Worm (Caenorhabditis elegans) whole organism, early embryonic: ENCODE data around the gene otpl-8.
"Not testable (repeated sequence)": the region's sequence is repeated elsewhere in the genome, so short reads cannot be mapped to it uniquely, and the experiment has no call there.

Experiments
- B0310.2 ChIP-seq: sonication (generic microtip); optimal IDR thresholded peaks from 2 replicates; lab custom pipeline; 2016; ENCODE audit warnings: mild to moderate bottlenecking, missing genetic modification characterization, missing compliant biosample characterization
- F13C5.2 ChIP-seq: sonication (generic microtip); optimal IDR thresholded peaks from 2 replicates; lab custom pipeline; 2017; ENCODE audit warnings: mild to moderate bottlenecking, missing genetic modification characterization, inconsistent platforms, missing compliant biosample characterization
- aly-1 ChIP-seq: sonication (generic microtip); optimal IDR thresholded peaks from 2 replicates; lab custom pipeline; 2016; ENCODE audit warnings: missing genetic modification characterization, missing compliant biosample characterization
- ama-1 ChIP-seq: fragments of 150-350 bp; optimal IDR thresholded peaks from 2 replicates; lab custom pipeline; 2014
- ceh-13 ChIP-seq: fragments of 200-800 bp; sonication (Bioruptor generic); optimal IDR thresholded peaks from 2 replicates; lab custom pipeline; 2018; ENCODE audit warnings: mild to moderate bottlenecking, missing genetic modification characterization, missing compliant biosample characterization
- ceh-36 ChIP-seq: sonication (generic microtip); optimal IDR thresholded peaks from 2 replicates; lab custom pipeline; 2016; ENCODE audit warnings: missing genetic modification characterization, inconsistent platforms, missing compliant biosample characterization
- ets-7 ChIP-seq: sonication (generic microtip); optimal IDR thresholded peaks from 2 replicates; lab custom pipeline; 2016; ENCODE audit warnings: missing genotype, missing genetic modification characterization, missing compliant biosample characterization
- flt-1 ChIP-seq: fragments of 200-800 bp; sonication (Bioruptor generic); IDR thresholded peaks from 2 replicates; pipeline ENCODE4 v1.3.6; 2022; ENCODE audit warnings: missing genetic modification characterization, missing compliant biosample characterization
- hmbx-1 ChIP-seq: sonication (generic microtip); optimal IDR thresholded peaks from 2 replicates; lab custom pipeline; 2016; ENCODE audit warnings: mild to moderate bottlenecking, missing genetic modification characterization, missing compliant biosample characterization
- hmg-4 ChIP-seq: fragments of 200-800 bp; sonication (Bioruptor generic); optimal IDR thresholded peaks from 2 replicates; lab custom pipeline; 2018; ENCODE audit warnings: mild to moderate bottlenecking, missing genetic modification characterization, missing compliant biosample characterization
- hnd-1 ChIP-seq: sonication (generic microtip); optimal IDR thresholded peaks from 2 replicates; lab custom pipeline; 2016; ENCODE audit warnings: missing genetic modification characterization, missing compliant biosample characterization
- pes-1 ChIP-seq: fragments of 200-800 bp; sonication (Bioruptor generic); IDR thresholded peaks from 2 replicates; pipeline ENCODE4 v1.3.6; 2022; ENCODE audit warnings: missing genetic modification reagents, missing genetic modification characterization, missing compliant biosample characterization
- scrt-1 ChIP-seq: fragments of 200-800 bp; sonication (Bioruptor generic); IDR thresholded peaks from 2 replicates; pipeline ENCODE4 v1.3.6; 2022; ENCODE audit warnings: missing genetic modification characterization, missing compliant biosample characterization
- sea-1 ChIP-seq: fragments of 200-800 bp; sonication (Bioruptor generic); conservative IDR thresholded peaks from 2 replicates; pipeline ENCODE4 v1.3.6; 2022; ENCODE audit warnings: missing genetic modification characterization, missing compliant biosample characterization
- tbx-11 ChIP-seq: fragments of 200-800 bp; sonication (Bioruptor generic); IDR thresholded peaks from 2 replicates; pipeline ENCODE4 v1.3.6; 2022; ENCODE audit warnings: missing genetic modification characterization, missing compliant biosample characterization
- tbx-37 ChIP-seq: fragments of 200-800 bp; sonication (Bioruptor generic); conservative IDR thresholded peaks from 2 replicates; pipeline ENCODE4 v1.3.6; 2022; ENCODE audit warnings: missing genetic modification reagents, missing genetic modification characterization, missing compliant biosample characterization
- tra-4 ChIP-seq: sonication (generic microtip); optimal IDR thresholded peaks from 2 replicates; lab custom pipeline; 2017; ENCODE audit warnings: missing genetic modification characterization, missing compliant biosample characterization

Gene otpl-8

ce11 chrX:12304231-12304630 is 33.5 kb upstream of the otpl-8 start:
- TF ChIP-seq scrt-1 (GFP tag; lab: Robert Waterston, UW) (no peak), pes-1 (GFP tag; lab: Robert Waterston, UW) (no peak), aly-1 (tag; lab: Kevin White, UChicago) (no peak)

- not testable (repeated sequence) for TF ChIP-seq sea-1 (GFP tag; lab: Robert Waterston, UW); hnd-1 (tag; lab: Kevin White, UChicago); ets-7 (tag; lab: Kevin White, UChicago)
These were observed 32.0 kb upstream of the otpl-8 start, which contains the start of gene dot-1.3 for ce11 chrX:12302755-12303154. dot-1.3 (minus strand) TSS chrX:12302855.

- TF ChIP-seq ama-1 (lab: Kevin White, UChicago) (no peak), tra-4 (tag; lab: Kevin White, UChicago) (no peak), tbx-11 (GFP tag; lab: Robert Waterston, UW) (no peak)
These were observed 29.1 kb upstream of the otpl-8 start, which contains the start of gene W06D11.5 for ce11 chrX:12299834-12300233. W06D11.5 (plus strand) TSS chrX:12300134.

- TF ChIP-seq ets-7 (tag; lab: Kevin White, UChicago) (no peak), ceh-36 (tag; lab: Kevin White, UChicago) (no peak)
These were observed 27.6 kb upstream of the otpl-8 start, which contains the start of gene W06D11.3 for ce11 chrX:12298324-12298723. W06D11.3 (plus strand) TSS chrX:12298683.

ce11 chrX:12296392-12296791 is 25.7 kb upstream of the otpl-8 start, which contains the start of gene W06D11.2:
W06D11.2 (minus strand) TSS chrX:12296730.
- TF ChIP-seq hmg-4 (GFP tag; lab: Kevin White, UChicago) (no peak), scrt-1 (GFP tag; lab: Robert Waterston, UW) (no peak), flt-1 (GFP tag; lab: Robert Waterston, UW) (no peak), ceh-36 (tag; lab: Kevin White, UChicago) (no peak), B0310.2 (tag; lab: Kevin White, UChicago) (no peak), hnd-1 (tag; lab: Kevin White, UChicago) (no peak), pes-1 (GFP tag; lab: Robert Waterston, UW) (no peak), ceh-13 (GFP tag; lab: Kevin White, UChicago) (no peak), ets-7 (tag; lab: Kevin White, UChicago) (no peak), tra-4 (tag; lab: Kevin White, UChicago) (no peak), F13C5.2 (tag; lab: Kevin White, UChicago) (no peak), sea-1 (GFP tag; lab: Robert Waterston, UW) (no peak), aly-1 (tag; lab: Kevin White, UChicago) (no peak)

ce11 chrX:12294263-12294662 is 23.5 kb upstream of the otpl-8 start, which contains the start of gene W06D11.1:
W06D11.1 (plus strand) TSS chrX:12294563.
- no peak for TF ChIP-seq flt-1 (GFP tag; lab: Robert Waterston, UW)
- no peak for TF ChIP-seq ceh-13 (GFP tag; lab: Kevin White, UChicago)
- TF ChIP-seq tra-4 (tag; lab: Kevin White, UChicago) = no peak
- TF ChIP-seq sea-1 (GFP tag; lab: Robert Waterston, UW) = no peak
- no peak for TF ChIP-seq scrt-1 (GFP tag; lab: Robert Waterston, UW)
- no peak for TF ChIP-seq hmbx-1 (tag; lab: Kevin White, UChicago)
- TF ChIP-seq tbx-11 (GFP tag; lab: Robert Waterston, UW) = no peak
- TF ChIP-seq aly-1 (tag; lab: Kevin White, UChicago) = no peak
- TF ChIP-seq ceh-36 (tag; lab: Kevin White, UChicago) = no peak
- TF ChIP-seq ets-7 (tag; lab: Kevin White, UChicago) = no peak
- TF ChIP-seq pes-1 (GFP tag; lab: Robert Waterston, UW) = no peak
- no peak for TF ChIP-seq tbx-37 (GFP tag; lab: Robert Waterston, UW)
- TF ChIP-seq hmg-4 (GFP tag; lab: Kevin White, UChicago) = no peak
- TF ChIP-seq hnd-1 (tag; lab: Kevin White, UChicago) = no peak
- TF ChIP-seq F13C5.2 (tag; lab: Kevin White, UChicago) = no peak
- TF ChIP-seq ama-1 (lab: Kevin White, UChicago) = no peak
- no peak for TF ChIP-seq B0310.2 (tag; lab: Kevin White, UChicago)

- TF ChIP-seq F13C5.2 (tag; lab: Kevin White, UChicago) = no peak
- no peak for TF ChIP-seq tbx-37 (GFP tag; lab: Robert Waterston, UW)
- TF ChIP-seq flt-1 (GFP tag; lab: Robert Waterston, UW) = no peak
- TF ChIP-seq hnd-1 (tag; lab: Kevin White, UChicago) = no peak
- no peak for TF ChIP-seq ets-7 (tag; lab: Kevin White, UChicago)
These were observed 19.8 kb upstream of the otpl-8 start, which contains the start of gene C04B4.4 for ce11 chrX:12290539-12290938. C04B4.4 (plus strand) TSS chrX:12290839.

- no peak for TF ChIP-seq hmg-4 (GFP tag; lab: Kevin White, UChicago)
- TF ChIP-seq hnd-1 (tag; lab: Kevin White, UChicago) = no peak
- no peak for TF ChIP-seq ceh-13 (GFP tag; lab: Kevin White, UChicago)
- TF ChIP-seq tra-4 (tag; lab: Kevin White, UChicago) = no peak
- TF ChIP-seq pes-1 (GFP tag; lab: Robert Waterston, UW) = no peak
- no peak for TF ChIP-seq hmbx-1 (tag; lab: Kevin White, UChicago)
- TF ChIP-seq scrt-1 (GFP tag; lab: Robert Waterston, UW) = no peak
- no peak for TF ChIP-seq ceh-36 (tag; lab: Kevin White, UChicago)
- TF ChIP-seq sea-1 (GFP tag; lab: Robert Waterston, UW) = no peak
- no peak for TF ChIP-seq F13C5.2 (tag; lab: Kevin White, UChicago)
- no peak for TF ChIP-seq tbx-11 (GFP tag; lab: Robert Waterston, UW)
- TF ChIP-seq ama-1 (lab: Kevin White, UChicago) = no peak
- TF ChIP-seq ets-7 (tag; lab: Kevin White, UChicago) = no peak
- no peak for TF ChIP-seq aly-1 (tag; lab: Kevin White, UChicago)
- TF ChIP-seq flt-1 (GFP tag; lab: Robert Waterston, UW) = no peak
- TF ChIP-seq tbx-37 (GFP tag; lab: Robert Waterston, UW) = no peak
- TF ChIP-seq B0310.2 (tag; lab: Kevin White, UChicago) = no peak
These were observed 17.5 kb upstream of the otpl-8 start, which contains the start of gene C04B4.5 for ce11 chrX:12288254-12288653. C04B4.5 (minus strand) TSS chrX:12288354.
